Worm (Caenorhabditis elegans): ENCODE measurements around the gene ZK287.7.

The ZK287.7 gene

DNA sequence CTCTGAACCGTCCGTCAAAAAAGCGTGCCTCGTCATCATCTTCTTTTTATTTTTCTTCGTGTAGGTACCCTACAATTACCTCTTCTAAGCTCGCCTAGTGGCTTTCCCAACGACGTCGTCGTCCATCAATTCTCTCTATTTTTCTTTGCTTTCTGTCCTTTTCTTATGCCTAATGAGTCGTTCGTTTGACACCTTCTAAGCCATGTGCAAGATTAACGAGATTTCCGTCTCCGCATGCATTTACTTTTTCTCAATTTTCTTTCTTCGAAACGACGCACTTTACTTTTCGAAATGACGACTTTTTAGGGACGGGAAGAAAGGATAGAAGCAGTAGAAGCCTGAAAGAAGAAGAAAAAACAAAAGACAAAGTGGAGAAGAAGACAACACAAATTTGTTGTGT is 26.5 kb upstream of the ZK287.7 start, which contains the start of gene ZK287.1:
Gene ZK287.1, plus strand, starts transcription at position 301 of the 400 bp plus-strand sequence.
- TF ChIP-seq ces-1 (GFP tag; optimal IDR thresholded peaks at IDR 0.05) = peak; percentile 62
- TF ChIP-seq ztf-11 (tag; optimal IDR thresholded peaks at IDR 0.05) = no peak

ce11 chrV:9672495-9672894 is 20.4 kb upstream of the ZK287.7 start:
- TF ChIP-seq snpc-4 (tag; optimal IDR thresholded peaks at IDR 0.05) (no peak), mab-5 (tag; optimal IDR thresholded peaks at IDR 0.05) (no peak), hlh-1 (tag; optimal IDR thresholded peaks at IDR 0.05) (no peak), bed-3 (GFP tag; optimal IDR thresholded peaks at IDR 0.05) (no peak), nhr-237 (tag; optimal IDR thresholded peaks at IDR 0.05) (no peak), nhr-2 (tag; optimal IDR thresholded peaks at IDR 0.05) (no peak), pha-4 (tag; optimal IDR thresholded peaks at IDR 0.05) (no peak), unc-39 (tag; optimal IDR thresholded peaks at IDR 0.05) (no peak), ceh-39 (tag; optimal IDR thresholded peaks at IDR 0.05) (no peak), lsy-2 (tag; optimal IDR thresholded peaks at IDR 0.05) (no peak), ham-2 (GFP tag; optimal IDR thresholded peaks at IDR 0.05) (no peak), mls-2 (tag; optimal IDR thresholded peaks at IDR 0.05) (no peak), nhr-28 (tag; optimal IDR thresholded peaks at IDR 0.05) (no peak), tbx-8 (GFP tag; optimal IDR thresholded peaks at IDR 0.05) (no peak), unc-120 (tag; optimal IDR thresholded peaks at IDR 0.05; ENCODE audit: poor library complexity, severe bottlenecking) (no peak), drap-1 (GFP tag; optimal IDR thresholded peaks at IDR 0.05) (no peak), flh-1 (GFP tag; optimal IDR thresholded peaks at IDR 0.05) (no peak)

- TF ChIP-seq pha-4 (tag; optimal IDR thresholded peaks at IDR 0.05) (peak; percentile 57), snpc-4 (tag; optimal IDR thresholded peaks at IDR 0.05) (no peak)
Observed at ce11 chrV:9673199-9673843, 19.5 kb upstream of the ZK287.7 start, which contains the start of gene sulp-8. TSS of gene sulp-8 (minus strand) at chrV:9673667.

DNA sequence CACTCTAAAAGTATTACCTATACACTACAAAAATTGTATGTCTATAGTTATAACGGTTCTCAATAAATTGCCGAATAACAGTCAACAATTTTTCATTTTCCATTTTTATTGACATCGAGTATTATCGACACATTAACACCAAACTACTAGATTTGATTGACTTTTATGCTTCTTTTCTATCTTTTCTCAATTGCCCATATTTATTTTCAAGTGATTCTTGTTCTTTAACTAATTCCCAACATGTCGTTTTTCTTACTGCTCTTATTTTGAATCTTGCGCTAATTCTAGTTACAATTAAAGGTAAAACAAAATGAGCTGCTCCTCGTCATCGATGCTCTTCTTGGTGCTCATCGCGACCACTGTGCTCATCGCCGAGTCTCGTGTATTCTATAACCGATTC is 14.9 kb upstream of the ZK287.7 start, which contains the start of gene cthd-1:
Gene cthd-1, plus strand, starts transcription at position 301 of the 400 bp plus-strand sequence.
- TF ChIP-seq nhr-12 (tag; optimal IDR thresholded peaks at IDR 0.05) (no peak), ces-1 (GFP tag; optimal IDR thresholded peaks at IDR 0.05) (no peak), unc-39 (tag; optimal IDR thresholded peaks at IDR 0.05) (no peak), tbx-8 (GFP tag; optimal IDR thresholded peaks at IDR 0.05) (no peak), nhr-2 (tag; optimal IDR thresholded peaks at IDR 0.05) (no peak), ceh-39 (tag; optimal IDR thresholded peaks at IDR 0.05) (no peak), bed-3 (GFP tag; optimal IDR thresholded peaks at IDR 0.05) (no peak), unc-62 (GFP tag; optimal IDR thresholded peaks at IDR 0.05) (no peak), nhr-76 (tag; optimal IDR thresholded peaks at IDR 0.05) (no peak), mep-1 (tag; optimal IDR thresholded peaks at IDR 0.05) (no peak), snpc-4 (tag; optimal IDR thresholded peaks at IDR 0.05) (no peak), drap-1 (GFP tag; optimal IDR thresholded peaks at IDR 0.05) (no peak), M03D4.4 (tag; optimal IDR thresholded peaks at IDR 0.05) (no peak), lin-32 (GFP tag; optimal IDR thresholded peaks at IDR 0.05) (no peak), mls-2 (tag; optimal IDR thresholded peaks at IDR 0.05) (no peak), ztf-11 (tag; optimal IDR thresholded peaks at IDR 0.05) (no peak), mab-5 (tag; optimal IDR thresholded peaks at IDR 0.05) (no peak), sptf-1 (tag; optimal IDR thresholded peaks at IDR 0.05) (no peak)

DNA sequence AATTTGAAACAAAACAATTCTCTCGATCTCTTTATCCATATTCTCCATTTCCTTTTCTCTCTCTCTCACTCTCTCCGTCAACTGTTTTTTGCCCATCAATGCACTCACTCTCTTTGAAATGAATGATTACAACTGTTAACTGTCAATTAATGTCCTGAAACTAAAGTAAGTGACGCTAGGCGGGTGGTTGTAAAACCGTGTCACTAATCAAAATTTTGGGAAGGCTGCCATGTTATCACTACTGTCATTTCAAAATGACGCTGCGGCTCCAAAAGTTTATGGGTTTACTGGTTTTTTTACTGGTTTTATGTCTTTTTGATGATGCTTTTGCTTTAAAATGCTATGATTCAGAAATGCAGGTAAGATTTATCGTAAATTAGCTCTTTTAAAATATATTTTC is 13.7 kb upstream of the ZK287.7 start, which contains the start of gene ZK287.9:
Gene ZK287.9, plus strand, starts transcription at position 192 of the 400 bp plus-strand sequence.
- no peak for TF ChIP-seq nhr-237 (tag; optimal IDR thresholded peaks at IDR 0.05)
- TF ChIP-seq cnd-1 (tag; optimal IDR thresholded peaks at IDR 0.05) = no peak
- no peak for TF ChIP-seq nhr-12 (tag; optimal IDR thresholded peaks at IDR 0.05)
- TF ChIP-seq nhr-28 (tag; optimal IDR thresholded peaks at IDR 0.05) = no peak
- no peak for TF ChIP-seq lsy-2 (tag; optimal IDR thresholded peaks at IDR 0.05)
- TF ChIP-seq nhr-2 (tag; optimal IDR thresholded peaks at IDR 0.05) = no peak
- TF ChIP-seq nhr-76 (tag; optimal IDR thresholded peaks at IDR 0.05) = no peak
- TF ChIP-seq drap-1 (GFP tag; optimal IDR thresholded peaks at IDR 0.05) = no peak
- no peak for TF ChIP-seq ham-2 (GFP tag; optimal IDR thresholded peaks at IDR 0.05)
- no peak for TF ChIP-seq blmp-1 (tag; optimal IDR thresholded peaks at IDR 0.05)
- no peak for TF ChIP-seq bed-3 (GFP tag; optimal IDR thresholded peaks at IDR 0.05)
- no peak for TF ChIP-seq unc-62 (GFP tag; optimal IDR thresholded peaks at IDR 0.05)
- TF ChIP-seq sem-2 (GFP tag; optimal IDR thresholded peaks at IDR 0.05) = no peak
- no peak for TF ChIP-seq unc-39 (tag; optimal IDR thresholded peaks at IDR 0.05)
- no peak for TF ChIP-seq pha-4 (tag; optimal IDR thresholded peaks at IDR 0.05)
- TF ChIP-seq zip-8 (tag; optimal IDR thresholded peaks at IDR 0.05) = no peak
- TF ChIP-seq tbx-8 (GFP tag; optimal IDR thresholded peaks at IDR 0.05) = no peak

Data from whole organism, mixed stage, embryonic.